Worm (Caenorhabditis elegans) whole organism, late embryonic: ENCODE data around the gene F38C2.1.

Experiments
- dve-1 ChIP-seq: sonication (generic microtip); optimal IDR thresholded peaks from 2 replicates; lab custom pipeline; 2017; ENCODE audit warnings: antibody characterized with exemption, mild to moderate bottlenecking, missing genetic modification characterization, missing compliant biosample characterization
- pha-2 ChIP-seq: sonication (generic microtip); optimal IDR thresholded peaks from 2 replicates; lab custom pipeline; 2017; ENCODE audit warnings: mild to moderate bottlenecking, missing genetic modification characterization, missing compliant biosample characterization
- ttx-3 ChIP-seq: sonication (generic microtip); optimal IDR thresholded peaks from 2 replicates; lab custom pipeline; 2016; ENCODE audit warnings: missing genetic modification reagents, missing genetic modification characterization, missing compliant biosample characterization

DNA sequence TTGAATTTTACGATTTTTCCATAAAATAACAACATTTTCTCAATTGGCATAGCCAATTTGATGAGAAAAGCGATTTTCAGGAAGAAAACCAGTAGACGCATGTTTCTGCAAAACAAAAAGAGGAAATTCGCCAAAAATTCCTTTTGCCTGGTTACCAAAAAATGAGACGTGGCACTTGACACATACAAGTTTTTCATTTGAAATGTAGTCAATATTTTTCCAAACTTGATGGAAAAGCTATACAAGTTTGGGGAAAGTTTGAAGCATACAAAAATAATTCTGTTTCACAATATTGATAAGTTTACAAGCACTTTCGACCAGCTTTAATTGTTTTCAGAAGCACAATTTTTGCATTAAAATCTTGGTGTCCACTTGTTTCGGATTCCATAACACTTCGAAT is 33.4 kb downstream of the F38C2.1 start, which contains the start of gene clec-191:
- TF ChIP-seq pha-2 (tag; lab: Kevin White, UChicago): no peak
- no peak for TF ChIP-seq dve-1 (tag; lab: Kevin White, UChicago)
- TF ChIP-seq ttx-3 (tag; lab: Kevin White, UChicago): no peak
